Worm (Caenorhabditis elegans) whole organism, young adult: ENCODE data around the gene clec-257.
"Not testable (repeated sequence)": the region's sequence is repeated elsewhere in the genome, so short reads cannot be mapped to it uniquely, and the experiment has no call there.

Source experiments
- ama-1 ChIP-seq, 3 experiments: fragments of 150-350 bp in 1 of 3; sonication (generic microtip) in 2 of 3; optimal IDR thresholded peaks; 2 replicates each; lab custom pipeline; 2014 to 2018; ENCODE audit warnings: missing biosample characterization in 2 of 3, missing genetic modification characterization in 2 of 3, missing genetic modification reagents in 2 of 3
- ceh-100 ChIP-seq: fragments of 200-800 bp; sonication (Bioruptor generic); IDR thresholded peaks from 2 replicates; pipeline ENCODE4 v1.3.6; 2022; ENCODE audit warnings: missing genetic modification reagents, missing genetic modification characterization, missing compliant biosample characterization
- die-1 ChIP-seq: sonication (generic microtip); optimal IDR thresholded peaks from 2 replicates; lab custom pipeline; 2016; ENCODE audit warnings: missing genotype, mild to moderate bottlenecking, missing genetic modification characterization, missing compliant biosample characterization
- rcor-1 ChIP-seq: fragments of 200-800 bp; sonication (Bioruptor generic); IDR thresholded peaks from 2 replicates; pipeline ENCODE4 v1.3.6; 2022; ENCODE audit warnings: missing genetic modification reagents, missing genetic modification characterization, missing compliant biosample characterization

ce11 chrV:18728287-18728686 lies 44.6 kb upstream of the clec-257 start:
- TF ChIP-seq rcor-1 (GFP tag; lab: Robert Waterston, UW); die-1; ceh-100 (GFP tag; lab: Robert Waterston, UW); ama-1 (optimal IDR thresholded peaks at IDR 0.05; lab: Kevin White, UChicago); ama-1 (GFP tag; optimal IDR thresholded peaks at IDR 0.05; lab: Kevin White, UChicago): not testable (repeated sequence)
